Worm (Caenorhabditis elegans) whole organism, early embryonic: ENCODE results near the gene crm-1.
A peak's percentile ranks its signal among the peaks of the same experiment; 100 is the strongest.

Source experiments
- B0310.2 ChIP-seq: sonication (generic microtip); optimal IDR thresholded peaks from 2 replicates; lab custom pipeline; 2016; ENCODE audit warnings: mild to moderate bottlenecking, missing genetic modification characterization, missing compliant biosample characterization
- F13C5.2 ChIP-seq: sonication (generic microtip); optimal IDR thresholded peaks from 2 replicates; lab custom pipeline; 2017; ENCODE audit warnings: mild to moderate bottlenecking, missing genetic modification characterization, inconsistent platforms, missing compliant biosample characterization
- aly-1 ChIP-seq: sonication (generic microtip); optimal IDR thresholded peaks from 2 replicates; lab custom pipeline; 2016; ENCODE audit warnings: missing genetic modification characterization, missing compliant biosample characterization
- ama-1 ChIP-seq: fragments of 150-350 bp; optimal IDR thresholded peaks from 2 replicates; lab custom pipeline; 2014
- ceh-13 ChIP-seq: fragments of 200-800 bp; sonication (Bioruptor generic); optimal IDR thresholded peaks from 2 replicates; lab custom pipeline; 2018; ENCODE audit warnings: mild to moderate bottlenecking, missing genetic modification characterization, missing compliant biosample characterization
- ceh-36 ChIP-seq: sonication (generic microtip); optimal IDR thresholded peaks from 2 replicates; lab custom pipeline; 2016; ENCODE audit warnings: missing genetic modification characterization, inconsistent platforms, missing compliant biosample characterization
- ets-7 ChIP-seq: sonication (generic microtip); optimal IDR thresholded peaks from 2 replicates; lab custom pipeline; 2016; ENCODE audit warnings: missing genotype, missing genetic modification characterization, missing compliant biosample characterization
- flt-1 ChIP-seq: fragments of 200-800 bp; sonication (Bioruptor generic); IDR thresholded peaks from 2 replicates; pipeline ENCODE4 v1.3.6; 2022; ENCODE audit warnings: missing genetic modification characterization, missing compliant biosample characterization
- hmbx-1 ChIP-seq: sonication (generic microtip); optimal IDR thresholded peaks from 2 replicates; lab custom pipeline; 2016; ENCODE audit warnings: mild to moderate bottlenecking, missing genetic modification characterization, missing compliant biosample characterization
- hmg-4 ChIP-seq: fragments of 200-800 bp; sonication (Bioruptor generic); optimal IDR thresholded peaks from 2 replicates; lab custom pipeline; 2018; ENCODE audit warnings: mild to moderate bottlenecking, missing genetic modification characterization, missing compliant biosample characterization
- hnd-1 ChIP-seq: sonication (generic microtip); optimal IDR thresholded peaks from 2 replicates; lab custom pipeline; 2016; ENCODE audit warnings: missing genetic modification characterization, missing compliant biosample characterization
- pes-1 ChIP-seq: fragments of 200-800 bp; sonication (Bioruptor generic); IDR thresholded peaks from 2 replicates; pipeline ENCODE4 v1.3.6; 2022; ENCODE audit warnings: missing genetic modification reagents, missing genetic modification characterization, missing compliant biosample characterization
- scrt-1 ChIP-seq: fragments of 200-800 bp; sonication (Bioruptor generic); IDR thresholded peaks from 2 replicates; pipeline ENCODE4 v1.3.6; 2022; ENCODE audit warnings: missing genetic modification characterization, missing compliant biosample characterization
- sea-1 ChIP-seq: fragments of 200-800 bp; sonication (Bioruptor generic); conservative IDR thresholded peaks from 2 replicates; pipeline ENCODE4 v1.3.6; 2022; ENCODE audit warnings: missing genetic modification characterization, missing compliant biosample characterization
- tbx-11 ChIP-seq: fragments of 200-800 bp; sonication (Bioruptor generic); IDR thresholded peaks from 2 replicates; pipeline ENCODE4 v1.3.6; 2022; ENCODE audit warnings: missing genetic modification characterization, missing compliant biosample characterization
- tbx-37 ChIP-seq: fragments of 200-800 bp; sonication (Bioruptor generic); conservative IDR thresholded peaks from 2 replicates; pipeline ENCODE4 v1.3.6; 2022; ENCODE audit warnings: missing genetic modification reagents, missing genetic modification characterization, missing compliant biosample characterization
- tra-4 ChIP-seq: sonication (generic microtip); optimal IDR thresholded peaks from 2 replicates; lab custom pipeline; 2017; ENCODE audit warnings: missing genetic modification characterization, missing compliant biosample characterization

crm-1 gene

DNA sequence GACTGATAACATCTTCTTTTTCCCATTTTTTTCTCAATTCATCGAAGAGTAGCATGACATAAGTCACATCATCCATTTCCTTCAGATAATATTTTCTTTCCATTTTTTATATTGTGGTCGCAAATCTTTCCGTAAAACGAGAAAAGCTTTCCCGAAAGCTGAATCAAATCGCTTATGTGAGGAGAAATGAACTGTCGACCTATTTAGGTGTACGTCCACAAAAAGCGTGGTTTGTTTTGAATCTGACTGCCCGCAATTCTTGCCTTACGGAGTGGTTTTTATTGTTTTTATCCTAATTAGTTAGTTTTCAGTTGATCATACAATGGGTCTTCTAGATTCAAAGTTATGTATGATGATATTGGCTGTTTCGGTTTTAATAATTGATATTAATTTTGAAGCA lies 26.3 kb upstream of the crm-1 start, which contains the start of gene ttll-15:
Gene ttll-15 (plus strand): TSS at position 301 of the 400 bp plus-strand sequence.
- no peak for TF ChIP-seq hmg-4 (GFP tag; lab: Kevin White, UChicago)
- no peak for TF ChIP-seq hnd-1
- no peak for TF ChIP-seq hmbx-1 (tag; lab: Kevin White, UChicago)
- TF ChIP-seq B0310.2 (tag; lab: Kevin White, UChicago), result no peak
- TF ChIP-seq aly-1, result no peak
- no peak for TF ChIP-seq tbx-37 (GFP tag; lab: Robert Waterston, UW)
- no peak for TF ChIP-seq scrt-1 (GFP tag; lab: Robert Waterston, UW)

DNA sequence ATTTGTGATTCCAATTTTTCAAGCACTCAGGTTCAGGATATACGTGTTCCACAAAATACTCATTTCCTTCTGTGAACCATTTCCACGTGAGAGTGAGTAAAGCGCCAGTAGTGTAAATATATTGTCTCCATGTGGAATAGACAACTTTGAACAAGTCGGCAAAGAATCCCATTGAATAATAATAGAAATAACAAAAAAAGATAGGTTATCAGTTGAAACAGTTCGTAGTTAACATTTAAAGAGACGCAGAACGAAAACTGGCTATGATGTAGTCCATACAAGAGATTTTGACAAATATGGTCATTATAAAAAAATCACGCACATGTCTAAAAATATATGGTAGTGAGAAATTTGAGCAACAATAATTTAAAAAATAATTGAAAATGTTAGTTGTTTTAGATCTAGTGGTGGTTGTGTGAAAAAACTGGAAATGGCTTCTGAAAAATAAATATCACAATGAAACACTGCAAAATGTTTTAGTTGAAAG lies 25.6 kb upstream of the crm-1 start, which contains the start of gene ceeh-2:
Gene ceeh-2 (minus strand): TSS at position 437 of the 487 bp plus-strand sequence.
- no peak for TF ChIP-seq ama-1
- TF ChIP-seq tbx-37 (GFP tag; lab: Robert Waterston, UW), result no peak
- TF ChIP-seq scrt-1 (GFP tag; lab: Robert Waterston, UW), result no peak
- no peak for TF ChIP-seq ets-7 (tag; lab: Kevin White, UChicago)
- no peak for TF ChIP-seq tra-4 (tag; lab: Kevin White, UChicago)
- TF ChIP-seq hnd-1, result no peak
- no peak for TF ChIP-seq sea-1 (GFP tag; lab: Robert Waterston, UW)
- TF ChIP-seq ceh-36, result no peak
- no peak for TF ChIP-seq B0310.2 (tag; lab: Kevin White, UChicago)
- no peak for TF ChIP-seq hmg-4 (GFP tag; lab: Kevin White, UChicago)
- no peak for TF ChIP-seq aly-1
- TF ChIP-seq hmbx-1 (tag; lab: Kevin White, UChicago), result no peak
- TF ChIP-seq flt-1 (GFP tag; lab: Robert Waterston, UW), result no peak
- TF ChIP-seq F13C5.2 (tag; lab: Kevin White, UChicago), result no peak
- no peak for TF ChIP-seq ceh-13 (GFP tag; lab: Kevin White, UChicago)
- no peak for TF ChIP-seq pes-1 (GFP tag; lab: Robert Waterston, UW)

DNA sequence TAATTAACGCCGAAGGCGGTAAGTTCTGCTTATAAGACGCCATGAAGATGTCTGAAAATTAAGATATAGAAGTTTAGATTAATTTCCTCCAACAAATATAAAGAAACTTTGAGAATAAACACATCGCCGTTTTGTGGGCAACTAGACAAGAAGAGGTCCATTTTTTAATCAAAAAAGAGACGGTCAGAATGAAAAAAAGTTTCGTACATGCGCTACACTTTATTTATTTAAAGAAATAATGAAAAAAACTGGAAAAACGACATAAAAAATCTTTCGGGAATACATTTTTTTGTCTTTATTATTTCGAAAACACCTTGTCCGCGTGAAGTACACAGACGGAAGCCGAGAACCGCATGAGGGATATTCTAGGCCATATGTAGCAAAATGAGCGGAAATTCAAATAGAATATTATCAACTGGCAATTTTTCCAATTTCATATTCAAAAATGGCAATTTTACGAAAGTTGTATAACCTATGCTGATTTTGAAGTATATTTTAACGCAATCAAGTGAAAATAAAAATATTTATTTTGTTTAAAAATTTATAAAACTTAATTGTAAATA lies 23.9 kb upstream of the crm-1 start, which contains the start of gene sluh-7:
Gene sluh-7 (minus strand): TSS at position 51 of the 563 bp plus-strand sequence.
- TF ChIP-seq ceh-13 (GFP tag; lab: Kevin White, UChicago) (peak; percentile 28), B0310.2 (tag; lab: Kevin White, UChicago) (no peak), tra-4 (tag; lab: Kevin White, UChicago) (no peak), hmbx-1 (tag; lab: Kevin White, UChicago) (no peak), F13C5.2 (tag; lab: Kevin White, UChicago) (peak; percentile 43), hnd-1 (peak; percentile 21), hmg-4 (GFP tag; lab: Kevin White, UChicago) (no peak), flt-1 (GFP tag; lab: Robert Waterston, UW) (no peak), scrt-1 (GFP tag; lab: Robert Waterston, UW) (no peak), aly-1 (no peak), ama-1 (no peak), sea-1 (GFP tag; lab: Robert Waterston, UW) (no peak), ceh-36 (no peak), ets-7 (tag; lab: Kevin White, UChicago) (no peak), tbx-37 (GFP tag; lab: Robert Waterston, UW) (peak; percentile 86), tbx-11 (GFP tag; lab: Robert Waterston, UW) (no peak), pes-1 (GFP tag; lab: Robert Waterston, UW) (no peak; the same call in 1 of the 2 replicates)

DNA sequence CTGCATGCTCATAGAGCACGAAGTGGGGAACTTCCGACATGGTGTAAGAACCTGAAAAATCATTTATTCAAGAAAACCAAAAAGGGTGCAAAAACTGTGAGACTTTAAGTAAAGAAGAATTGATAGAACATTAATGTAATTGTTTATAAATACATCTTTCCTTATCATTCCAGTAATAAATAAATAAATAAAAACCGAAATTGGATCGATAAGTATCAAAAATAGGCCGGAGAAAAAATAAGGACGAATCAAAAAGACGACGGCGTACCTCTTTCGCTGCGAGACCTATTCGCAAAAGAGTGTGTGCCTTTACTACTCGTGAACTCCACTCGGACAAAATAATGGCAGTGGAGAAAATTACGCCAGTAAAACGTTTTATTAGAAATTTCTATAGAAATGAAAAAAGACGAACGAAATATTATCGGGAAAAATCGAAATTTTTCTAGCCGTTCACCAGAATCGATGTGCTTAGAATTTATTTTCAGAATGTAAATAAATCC lies 21.1 kb upstream of the crm-1 start, which contains the start of gene nol-56:
Gene nol-56 (minus strand): TSS at position 51 of the 500 bp plus-strand sequence.
- TF ChIP-seq hmg-4 (GFP tag; lab: Kevin White, UChicago) (no peak), pes-1 (GFP tag; lab: Robert Waterston, UW) (0 out of 2 replicates have a peak, but pooled peaks have one; percentile 37)

DNA sequence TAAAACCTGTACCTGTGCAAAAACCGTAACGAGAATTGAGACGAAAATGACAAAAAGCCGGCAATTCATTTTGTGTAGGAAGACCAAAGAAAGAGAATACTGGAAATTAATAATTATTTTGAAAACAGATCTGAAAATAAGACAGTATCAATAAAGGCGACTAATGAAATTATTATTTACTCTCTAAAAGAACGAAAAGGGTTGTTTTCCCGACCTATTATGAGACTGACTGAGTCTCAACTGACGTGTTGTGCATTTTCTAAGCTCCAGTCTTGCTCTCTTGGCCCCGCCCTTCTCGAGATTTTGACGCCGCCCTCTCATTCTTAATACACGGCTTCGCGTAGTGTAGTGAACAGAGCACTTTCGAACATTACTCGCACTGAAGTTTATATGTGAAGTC lies 18.1 kb upstream of the crm-1 start, which contains the start of gene K07C5.9:
Gene K07C5.9 (minus strand): TSS at position 101 of the 400 bp plus-strand sequence.
- no peak for TF ChIP-seq hnd-1
- TF ChIP-seq ama-1, result no peak
- no peak for TF ChIP-seq ets-7 (tag; lab: Kevin White, UChicago)
- TF ChIP-seq hmbx-1 (tag; lab: Kevin White, UChicago), result no peak
- TF ChIP-seq sea-1 (GFP tag; lab: Robert Waterston, UW), result no peak
- TF ChIP-seq scrt-1 (GFP tag; lab: Robert Waterston, UW), result no peak

DNA sequence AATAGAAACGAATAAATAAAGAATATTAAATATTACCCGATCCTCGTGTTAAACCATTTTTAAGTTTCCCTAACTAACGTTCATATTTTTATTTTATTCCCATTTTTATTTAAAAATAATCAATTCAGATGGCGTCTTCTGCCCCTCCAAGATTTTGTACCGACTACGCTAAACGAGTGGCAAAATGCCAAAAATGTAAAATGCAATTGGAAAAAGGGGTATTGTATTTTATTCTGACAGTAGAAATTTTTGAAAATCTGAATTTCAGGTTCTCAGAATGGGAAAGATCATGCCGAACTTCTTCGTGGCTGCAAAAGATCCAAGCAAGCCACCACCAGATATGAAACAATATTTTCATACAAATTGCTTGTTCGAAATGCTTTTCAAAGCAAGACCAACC lies 11.0 kb upstream of the crm-1 start, which contains the start of gene K07C5.3:
Gene K07C5.3 (plus strand): TSS at position 129 of the 400 bp plus-strand sequence.
- TF ChIP-seq ama-1, result no peak
- TF ChIP-seq tbx-11 (GFP tag; lab: Robert Waterston, UW), result no peak
- TF ChIP-seq ceh-36, result no peak
- no peak for TF ChIP-seq pes-1 (GFP tag; lab: Robert Waterston, UW)
- no peak for TF ChIP-seq hmg-4 (GFP tag; lab: Kevin White, UChicago)
- no peak for TF ChIP-seq scrt-1 (GFP tag; lab: Robert Waterston, UW)
- TF ChIP-seq B0310.2 (tag; lab: Kevin White, UChicago), result no peak
- no peak for TF ChIP-seq tbx-37 (GFP tag; lab: Robert Waterston, UW)
- no peak for TF ChIP-seq ceh-13 (GFP tag; lab: Kevin White, UChicago)
- no peak for TF ChIP-seq F13C5.2 (tag; lab: Kevin White, UChicago)
- no peak for TF ChIP-seq ets-7 (tag; lab: Kevin White, UChicago)
- TF ChIP-seq hnd-1, result no peak
- no peak for TF ChIP-seq hmbx-1 (tag; lab: Kevin White, UChicago)
- no peak for TF ChIP-seq aly-1
- TF ChIP-seq sea-1 (GFP tag; lab: Robert Waterston, UW), result no peak
- no peak for TF ChIP-seq flt-1 (GFP tag; lab: Robert Waterston, UW)
- no peak for TF ChIP-seq tra-4 (tag; lab: Kevin White, UChicago)

DNA sequence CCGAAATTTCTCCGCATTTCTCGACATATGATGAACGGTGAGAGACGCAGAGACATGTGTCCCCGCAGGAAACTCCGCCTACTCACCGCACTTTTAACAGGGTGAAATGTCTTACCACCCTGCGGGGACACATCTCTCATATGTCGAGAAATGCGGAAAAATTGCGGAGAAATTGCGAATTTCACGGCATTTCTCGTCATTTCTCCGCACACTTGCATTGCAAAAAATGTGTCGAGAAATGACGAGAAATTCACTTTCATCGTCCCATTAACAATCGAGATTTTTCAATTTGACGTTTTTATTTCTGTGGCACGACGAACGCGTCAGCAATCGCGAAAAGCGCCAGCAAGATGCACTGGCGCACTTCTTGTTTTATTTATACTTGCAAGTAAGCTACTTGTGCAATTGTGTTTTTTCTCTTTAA lies 10.0 kb upstream of the crm-1 start, which contains the start of gene K07C5.13:
Gene K07C5.13 (plus strand): TSS at position 151 of the 424 bp plus-strand sequence.
- TF ChIP-seq scrt-1 (GFP tag; lab: Robert Waterston, UW) (peak; percentile 51; the same call in 1 of the 2 replicates), flt-1 (GFP tag; lab: Robert Waterston, UW) (peak; percentile 56), sea-1 (GFP tag; lab: Robert Waterston, UW) (peak; percentile 75; the same call in 1 of the 2 replicates), tbx-37 (GFP tag; lab: Robert Waterston, UW) (0 out of 2 replicates have a peak, but pooled peaks have one; percentile 36), tbx-11 (GFP tag; lab: Robert Waterston, UW) (peak; percentile 61; the same call in 1 of the 2 replicates), pes-1 (GFP tag; lab: Robert Waterston, UW) (peak; percentile 61; the same call in 1 of the 2 replicates)
